Worm (Caenorhabditis elegans): ENCODE results near the gene cyp-25A3.

cyp-25A3 gene

DNA sequence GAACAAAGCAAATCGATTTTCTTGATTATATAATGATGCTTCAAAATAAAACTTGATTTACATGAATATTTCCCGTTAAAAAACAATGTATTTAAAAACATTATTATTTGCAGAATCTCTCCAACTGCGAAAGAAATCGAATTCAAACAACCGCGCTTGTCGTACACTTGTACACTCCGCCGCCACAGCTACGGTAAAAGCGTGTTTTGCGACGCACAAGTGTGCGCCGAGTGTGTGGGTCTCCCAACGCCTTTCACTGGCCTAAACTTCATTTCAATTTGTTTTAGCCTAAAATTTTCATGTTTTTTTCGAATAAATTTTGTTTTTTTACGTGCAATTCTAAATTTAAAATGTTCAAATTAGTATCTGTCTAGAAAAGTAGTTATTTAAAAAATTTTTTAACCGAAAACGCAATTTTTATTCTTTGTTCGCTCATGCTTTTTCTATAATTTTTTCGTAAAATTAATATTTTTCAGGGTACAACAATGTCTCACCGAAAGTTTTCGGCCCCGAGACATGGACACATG lies 27.9 kb upstream of the cyp-25A3 start, which contains the start of gene rpl-3 (continued):
- TF ChIP-seq F49E8.2 (tag; optimal IDR thresholded peaks at IDR 0.05; ENCODE audit: insufficient read depth) (peak; percentile 100), pbrm-1 (GFP tag; IDR thresholded peaks at IDR 0.05) (peak; percentile 100), dpl-1 (GFP tag; optimal IDR thresholded peaks at IDR 0.05) (peak; percentile 100), fkh-3 (tag; optimal IDR thresholded peaks at IDR 0.05) (peak; percentile 96), nhr-120 (GFP tag; IDR thresholded peaks at IDR 0.05) (peak; percentile 99), D2030.7 (GFP tag; IDR thresholded peaks at IDR 0.05) (peak; percentile 100), mcd-1 (GFP tag; IDR thresholded peaks at IDR 0.05) (peak; percentile 100), ceh-40 (GFP tag; IDR thresholded peaks at IDR 0.05) (peak; percentile 96), bed-2 (GFP tag; IDR thresholded peaks at IDR 0.05) (peak; percentile 98), C17E4.6 (GFP tag; IDR thresholded peaks at IDR 0.05) (peak; percentile 100), nhr-179 (tag; optimal IDR thresholded peaks at IDR 0.05) (peak; percentile 68), lsy-27 (tag; optimal IDR thresholded peaks at IDR 0.05; ENCODE audit: borderline replicate concordance, insufficient read depth) (peak; percentile 54), him-1 (tag; optimal IDR thresholded peaks at IDR 0.05) (peak; percentile 99), F23B12.7 (tag; optimal IDR thresholded peaks at IDR 0.05; ENCODE audit: insufficient read depth) (peak; percentile 99), egl-44 (GFP tag; IDR thresholded peaks at IDR 0.05) (peak; percentile 99), F39B2.1 (GFP tag; IDR thresholded peaks at IDR 0.05) (peak; percentile 98), B0019.2 (GFP tag; conservative IDR thresholded peaks at IDR 0.05) (peak; percentile 100), egrh-3 (GFP tag; IDR thresholded peaks at IDR 0.05) (peak; percentile 94), ztf-28 (GFP tag; IDR thresholded peaks at IDR 0.05) (peak; percentile 100), dox-1 (GFP tag; IDR thresholded peaks at IDR 0.05) (peak; percentile 100), ceh-100 (GFP tag; IDR thresholded peaks at IDR 0.05) (peak; percentile 95), nhr-90 (tag; optimal IDR thresholded peaks at IDR 0.05) (peak; percentile 99), Y95B8A.8 (GFP tag; IDR thresholded peaks at IDR 0.05) (peak; percentile 100), let-607 (tag; optimal IDR thresholded peaks at IDR 0.05) (peak; percentile 96 to 97), T26A5.8 (tag; optimal IDR thresholded peaks at IDR 0.05) (peak; percentile 99), F10E7.11 (tag; optimal IDR thresholded peaks at IDR 0.05) (peak; percentile 99), madf-3 (GFP tag; IDR thresholded peaks at IDR 0.05) (peak; percentile 99), B0336.3 (GFP tag; IDR thresholded peaks at IDR 0.05) (peak; percentile 100), Y79H2A.3 (GFP tag; conservative IDR thresholded peaks at IDR 0.05) (peak; percentile 100), ceh-91 (GFP tag; IDR thresholded peaks at IDR 0.05) (peak; percentile 100), atf-7 (tag; optimal IDR thresholded peaks at IDR 0.05) (peak; percentile 100), efl-1 (GFP tag; optimal IDR thresholded peaks at IDR 0.05) (peak; percentile 100), let-526 (GFP tag; IDR thresholded peaks at IDR 0.05) (peak; percentile 100), lsl-1 (GFP tag; optimal IDR thresholded peaks at IDR 0.05) (peak; percentile 100), lin-35 (GFP tag; optimal IDR thresholded peaks at IDR 0.05) (peak; percentile 99 to 100 (median 100)), snpc-4 (GFP tag; optimal IDR thresholded peaks at IDR 0.05) (peak; percentile 95), snpc-4 (tag; optimal IDR thresholded peaks at IDR 0.05) (peak; percentile 94 to 96 (median 96)), ZK185.1 (tag; optimal IDR thresholded peaks at IDR 0.05; ENCODE audit: poor library complexity, severe bottlenecking) (peak; percentile 99), hrde-1 (tag; optimal IDR thresholded peaks at IDR 0.05; ENCODE audit: borderline replicate concordance) (peak; percentile 98), mes-4 (tag; optimal IDR thresholded peaks at IDR 0.05) (peak; percentile 93), ccch-3 (GFP tag; optimal IDR thresholded peaks at IDR 0.05) (peak; percentile 99), ztf-26 (tag; optimal IDR thresholded peaks at IDR 0.05) (peak; percentile 100), ekl-4 (GFP tag; IDR thresholded peaks at IDR 0.05) (peak; percentile 100), aptf-3 (GFP tag; IDR thresholded peaks at IDR 0.05) (peak; percentile 96), unc-130 (GFP tag; optimal IDR thresholded peaks at IDR 0.05) (peak; percentile 98), tbx-9 (tag; optimal IDR thresholded peaks at IDR 0.05; ENCODE audit: borderline replicate concordance) (peak; percentile 91), lir-1 (GFP tag; conservative IDR thresholded peaks at IDR 0.05) (peak; percentile 100), unc-62 (GFP tag; optimal IDR thresholded peaks at IDR 0.05) (peak; percentile 86)

Data from whole organism, young adult.